Fruit fly (Drosophila melanogaster) whole organism, embryonic: ENCODE data around the gene Nph.

ENCODE experiments used
- CG14965 ChIP-seq: fragments of 200-800 bp; sonication (Bioruptor generic); optimal IDR thresholded peaks from 2 replicates; lab custom pipeline; 2016; ENCODE audit warnings: missing biosample characterization, missing genetic modification characterization, borderline replicate concordance
- CG9876 ChIP-seq: fragments of 200-800 bp; sonication (Bioruptor generic); optimal IDR thresholded peaks from 2 replicates; lab custom pipeline; 2016; ENCODE audit warnings: missing biosample characterization, missing genetic modification characterization
- NC2β ChIP-seq: fragments of 200-800 bp; sonication (Bioruptor generic); optimal IDR thresholded peaks from 2 replicates; lab custom pipeline; 2016; ENCODE audit warnings: missing biosample characterization, missing genetic modification characterization
- Oli ChIP-seq: fragments of 200-800 bp; sonication (Bioruptor generic); optimal IDR thresholded peaks from 2 replicates; lab custom pipeline; 2018; ENCODE audit warnings: missing biosample characterization, mild to moderate bottlenecking, missing genetic modification characterization, moderate library complexity

dm6 chr3R:30021559-30022451, 17.1 kb upstream of the Nph start, which contains the start of gene Mgat2:
- TF ChIP-seq CG9876 (GFP tag; lab: Kevin White, UChicago): no peak
- TF ChIP-seq Oli (tag; lab: Kevin White, UChicago): no peak
- peak; percentile 41 for TF ChIP-seq NC2β
- peak; percentile 15 for TF ChIP-seq CG14965 (GFP tag; lab: Kevin White, UChicago)
